Worm (Caenorhabditis elegans): ENCODE results near the gene daf-28.

daf-28 gene

DNA sequence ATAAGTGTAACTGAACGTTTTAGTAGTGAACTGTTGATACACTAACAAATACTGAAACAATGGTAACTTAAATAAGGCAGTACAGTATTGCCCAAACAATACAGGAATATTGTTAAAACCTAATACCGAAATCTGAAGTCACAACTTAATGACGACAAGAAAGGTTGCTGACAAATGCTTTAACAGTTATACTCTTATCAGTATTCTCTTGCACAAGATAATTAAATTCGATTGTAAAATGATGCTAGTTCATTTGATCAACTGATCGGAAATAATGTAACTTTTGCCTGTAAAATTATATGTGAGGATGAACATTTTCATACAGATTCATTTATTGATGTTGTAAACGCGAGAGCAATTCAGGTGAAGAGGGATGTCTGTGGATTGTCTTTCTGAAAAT is 16.7 kb downstream of the daf-28 start:
- TF ChIP-seq unc-62 (GFP tag; optimal IDR thresholded peaks at IDR 0.05) = no peak

DNA sequence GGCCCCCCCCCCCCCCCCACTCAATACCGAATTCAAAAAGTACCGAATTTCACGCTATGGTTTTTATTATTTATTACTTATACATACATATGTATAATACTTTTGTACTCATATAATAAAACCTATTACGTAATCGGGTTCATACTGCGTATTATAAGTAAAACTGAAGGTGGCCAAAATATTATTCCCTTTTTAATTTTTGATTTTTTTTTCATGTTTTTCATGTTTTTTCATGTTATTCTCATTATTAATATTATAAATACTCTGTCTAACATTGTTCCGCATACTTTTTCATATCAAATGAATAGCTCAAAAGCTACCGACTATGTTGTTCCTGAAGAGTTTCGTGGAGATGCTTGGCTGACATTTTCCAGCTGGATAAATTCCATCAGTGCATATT is 21.2 kb downstream of the daf-28 start, which contains the start of gene srw-38:
TSS of gene srw-38 (plus strand) at position 301 of the 400 bp plus-strand sequence.
- TF ChIP-seq unc-62 (GFP tag; optimal IDR thresholded peaks at IDR 0.05) = no peak

DNA sequence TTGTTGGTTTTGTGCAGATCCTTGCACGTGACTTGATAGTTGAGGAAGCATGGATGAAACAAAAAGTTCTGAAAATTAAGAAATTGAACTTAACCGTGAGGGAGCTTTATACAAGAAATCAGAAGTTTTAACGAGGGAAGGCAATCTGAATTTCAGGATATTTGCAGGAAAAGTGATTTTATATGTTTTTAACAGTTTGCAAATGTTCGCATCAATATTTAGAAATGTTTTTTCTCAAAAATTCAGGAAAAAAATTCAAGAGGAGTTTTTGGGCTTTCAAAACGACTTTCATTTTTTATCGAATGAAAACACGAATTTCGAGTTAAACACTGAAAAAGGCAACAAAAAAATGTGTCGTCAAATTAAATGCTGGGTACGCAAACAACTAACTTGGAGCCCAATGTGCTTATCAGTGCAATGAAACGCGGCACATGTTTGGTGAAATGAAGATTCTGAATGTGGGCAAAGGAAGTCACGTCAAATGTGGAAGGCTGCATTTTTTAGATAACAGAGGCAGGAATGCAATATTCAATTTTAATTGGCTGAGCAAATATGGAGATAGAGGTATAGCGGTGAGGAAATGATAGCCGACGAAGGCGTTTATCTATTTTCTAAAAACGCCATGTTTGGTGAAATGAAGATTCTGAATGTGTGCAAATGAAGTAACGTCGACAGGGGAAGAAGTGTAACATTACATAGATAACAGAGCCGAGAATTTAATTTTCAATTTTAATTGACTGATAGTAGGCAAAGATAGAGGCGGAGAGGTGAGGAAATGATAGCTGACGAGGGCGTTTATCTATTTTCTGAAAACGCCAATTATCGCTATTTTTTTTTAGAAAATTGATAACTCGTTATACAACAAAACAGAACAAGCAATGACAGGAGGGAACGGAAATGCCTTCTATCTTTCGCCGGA is 31.3 kb downstream of the daf-28 start, which contains the start of gene Y116F11B.6:
TSS of gene Y116F11B.6 (minus strand) at position 51 of the 919 bp plus-strand sequence.
- no peak for TF ChIP-seq unc-62 (GFP tag; optimal IDR thresholded peaks at IDR 0.05)

DNA sequence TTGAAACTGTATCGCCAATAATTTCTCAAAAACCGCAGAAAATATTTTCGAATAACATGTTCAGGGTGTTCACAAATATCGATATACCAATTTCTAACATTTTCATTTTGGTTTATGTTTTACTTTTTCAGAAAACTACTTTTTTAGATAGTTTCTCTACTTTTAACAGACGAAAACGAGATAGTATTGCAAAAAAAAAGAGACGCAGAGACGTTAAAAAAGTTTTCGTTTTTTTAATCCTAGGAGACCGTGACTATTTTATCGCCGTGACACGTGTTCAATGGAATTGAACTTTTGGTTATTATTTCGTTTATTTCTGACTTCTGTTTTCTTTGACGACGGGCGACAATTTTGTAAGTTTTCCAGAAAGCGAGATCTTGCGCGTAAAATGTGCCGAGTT is 33.1 kb downstream of the daf-28 start, which contains the start of gene Y116F11B.7:
TSS of gene Y116F11B.7 (plus strand) at position 301 of the 400 bp plus-strand sequence.
- no peak for TF ChIP-seq unc-62 (GFP tag; optimal IDR thresholded peaks at IDR 0.05)

DNA sequence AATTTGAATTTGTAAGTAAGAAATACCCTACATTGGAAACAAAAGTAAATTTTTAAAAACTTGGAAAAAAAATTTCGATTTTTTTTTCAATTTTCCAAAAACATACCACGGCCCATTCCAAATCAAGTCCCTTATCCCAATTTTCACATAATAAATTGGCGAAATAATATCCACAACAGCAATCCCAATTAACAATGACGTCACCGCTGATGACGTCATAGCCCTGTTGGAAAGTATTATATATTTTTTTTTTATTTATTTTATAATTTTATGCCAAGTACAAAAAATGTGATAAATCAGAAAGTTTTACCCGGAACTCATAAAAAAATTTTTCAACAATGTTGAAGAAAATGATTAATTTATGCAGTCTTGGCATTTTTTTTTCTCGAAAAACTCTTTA is 38.7 kb downstream of the daf-28 start:
- no peak for TF ChIP-seq unc-62 (GFP tag; optimal IDR thresholded peaks at IDR 0.05)

DNA sequence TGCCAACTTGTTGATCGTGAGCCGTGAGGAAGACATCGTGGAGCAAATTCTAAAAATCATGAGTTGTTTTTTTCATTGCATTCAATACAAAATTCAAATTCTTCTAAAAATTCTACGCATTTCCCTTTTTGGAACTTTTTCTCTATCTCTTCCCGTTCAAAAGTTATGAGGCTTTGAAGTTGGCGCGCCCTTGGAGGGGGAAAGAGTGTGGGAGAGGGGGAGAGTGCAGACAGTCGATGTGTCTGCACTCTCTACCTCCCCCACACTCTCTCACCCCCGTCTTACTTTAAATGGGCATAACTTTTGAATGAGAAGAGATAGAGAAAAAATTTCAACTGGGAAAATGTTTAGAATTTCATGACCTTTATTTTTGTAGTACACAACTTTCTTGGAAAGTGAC is 41.4 kb downstream of the daf-28 start:
- TF ChIP-seq unc-62 (GFP tag; optimal IDR thresholded peaks at IDR 0.05) = no peak

DNA sequence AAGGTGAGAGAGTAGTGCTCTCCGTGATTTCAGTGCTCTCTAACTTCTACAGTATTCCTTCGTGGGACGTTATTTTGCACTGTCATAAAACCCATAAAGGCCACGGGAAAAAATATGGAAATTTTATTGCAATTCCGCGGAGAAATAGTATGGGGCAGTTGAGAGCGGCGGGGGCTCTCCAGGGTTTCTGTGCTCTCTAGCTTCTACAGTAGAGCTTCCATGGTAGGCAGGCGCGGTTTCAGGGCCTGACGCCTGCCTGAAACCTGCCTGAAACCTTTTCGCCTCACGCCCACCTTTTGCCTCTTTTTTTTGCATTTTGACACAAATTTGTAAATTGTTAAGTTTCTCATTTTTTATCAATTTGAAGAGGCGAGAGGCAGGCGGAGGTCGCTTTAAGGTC is 42.0 kb downstream of the daf-28 start:
- TF ChIP-seq unc-62 (GFP tag; optimal IDR thresholded peaks at IDR 0.05) = no peak

DNA sequence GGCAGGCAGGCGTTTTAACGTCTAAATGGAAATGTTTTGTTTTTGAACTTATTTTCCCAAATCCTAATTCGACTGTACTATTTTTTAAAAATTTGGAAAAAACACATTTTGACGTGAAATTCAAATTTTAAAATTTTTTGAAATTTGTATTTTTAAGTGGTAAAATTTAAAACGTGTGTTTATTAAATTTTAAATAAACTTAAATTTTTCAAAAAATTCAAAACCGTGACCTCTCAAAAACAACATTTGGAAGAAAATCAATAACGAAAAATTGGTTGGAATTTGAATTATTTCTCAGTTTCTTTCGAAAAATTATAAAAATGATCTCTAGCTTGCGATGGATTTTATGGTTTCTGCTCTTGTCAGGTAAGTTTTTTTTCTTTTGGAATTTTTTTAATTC is 42.4 kb downstream of the daf-28 start, which contains the start of gene Y116F11B.8:
TSS of gene Y116F11B.8 (plus strand) at position 301 of the 400 bp plus-strand sequence.
- no peak for TF ChIP-seq unc-62 (GFP tag; optimal IDR thresholded peaks at IDR 0.05)

DNA sequence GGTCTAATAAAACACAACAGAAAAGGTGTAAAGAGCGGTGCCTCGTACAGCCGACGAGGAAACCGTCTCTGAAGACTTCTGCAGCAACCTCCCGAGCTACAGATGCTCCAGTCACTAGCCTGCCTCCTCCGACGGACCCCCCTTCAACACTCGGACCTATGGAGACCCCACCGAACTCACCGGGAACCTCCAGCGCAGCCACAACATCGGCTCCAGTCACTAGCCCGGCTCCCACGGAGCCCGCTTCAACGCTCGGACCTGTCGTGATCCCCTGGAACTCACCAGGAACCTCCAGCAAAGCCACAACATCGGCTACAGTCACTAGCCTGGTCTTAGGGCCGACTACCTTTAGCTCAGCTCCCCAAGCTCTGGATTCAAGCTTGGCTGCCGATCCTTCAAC is 45.3 kb downstream of the daf-28 start:
- TF ChIP-seq unc-62 (GFP tag; optimal IDR thresholded peaks at IDR 0.05) = no peak
